Fruit fly (Drosophila melanogaster) whole organism, embryonic: ENCODE data around the gene spn-B.
A peak's percentile ranks its signal among the peaks of the same experiment; 100 is the strongest.

ENCODE experiments used
- Atf6 ChIP-seq: fragments of 200-800 bp; sonication (Bioruptor generic); IDR thresholded peaks from 2 replicates; pipeline ENCODE4 v1.3.6; 2022; ENCODE audit warnings: missing biosample characterization, missing genetic modification characterization
- BEAF-32 ChIP-seq: fragments of 200-800 bp; sonication (Bioruptor generic); optimal IDR thresholded peaks from 3 replicates; lab custom pipeline; 2017; ENCODE audit warnings: missing biosample characterization, missing genetic modification characterization, mild to moderate bottlenecking, moderate library complexity, missing genetic modification reagents
- CG11247 ChIP-seq: fragments of 200-800 bp; sonication (Bioruptor generic); IDR thresholded peaks from 2 replicates; pipeline ENCODE4 v1.3.6; 2022; ENCODE audit warnings: missing biosample characterization, missing genetic modification characterization
- CG11398 ChIP-seq: fragments of 200-800 bp; sonication (Bioruptor generic); optimal IDR thresholded peaks from 2 replicates; lab custom pipeline; 2016; ENCODE audit warnings: missing biosample characterization, missing genetic modification characterization
- CG12299 ChIP-seq: fragments of 200-800 bp; sonication (Bioruptor generic); optimal IDR thresholded peaks from 2 replicates; lab custom pipeline; 2018; ENCODE audit warnings: missing biosample characterization, mild to moderate bottlenecking, missing genetic modification characterization
- CG12769 ChIP-seq: fragments of 200-800 bp; sonication (Bioruptor generic); optimal IDR thresholded peaks from 2 replicates; lab custom pipeline; 2019; ENCODE audit warnings: missing biosample characterization, mild to moderate bottlenecking, missing genetic modification characterization, moderate library complexity
- CG1529 ChIP-seq: fragments of 200-800 bp; sonication (Bioruptor generic); optimal IDR thresholded peaks from 3 replicates; lab custom pipeline; 2018; ENCODE audit warnings: missing biosample characterization, missing genetic modification characterization
- CG17612 ChIP-seq: fragments of 200-800 bp; sonication (Bioruptor generic); IDR thresholded peaks from 2 replicates; pipeline ENCODE4 v1.3.6; 2022; ENCODE audit warnings: missing biosample characterization, missing genetic modification characterization
- CG32767 ChIP-seq: fragments of 200-800 bp; sonication (Bioruptor generic); IDR thresholded peaks from 2 replicates; pipeline ENCODE4 v1.3.6; 2022; ENCODE audit warnings: missing biosample characterization, missing genetic modification characterization
- CG6765 ChIP-seq: fragments of 200-800 bp; sonication (Bioruptor generic); optimal IDR thresholded peaks from 3 replicates; lab custom pipeline; 2017; ENCODE audit warnings: missing biosample characterization, mild to moderate bottlenecking, missing genetic modification characterization
- CG6791 ChIP-seq: fragments of 200-800 bp; sonication (Bioruptor generic); IDR thresholded peaks from 3 replicates; pipeline ENCODE4 v1.3.6; 2022; ENCODE audit warnings: missing biosample characterization, missing genetic modification characterization; ENCODE audit not compliant: partially characterized antibody
- CG7963 ChIP-seq: fragments of 200-800 bp; sonication (Bioruptor generic); IDR thresholded peaks from 3 replicates; pipeline ENCODE4 v1.3.6; 2022; ENCODE audit warnings: missing biosample characterization, missing genetic modification characterization; ENCODE audit not compliant: partially characterized antibody
- CG8388 ChIP-seq: fragments of 200-800 bp; sonication (Bioruptor generic); optimal IDR thresholded peaks from 2 replicates; lab custom pipeline; 2019; ENCODE audit warnings: missing biosample characterization, mild to moderate bottlenecking, missing genetic modification characterization, moderate library complexity
- CG9797 ChIP-seq: fragments of 200-800 bp; sonication (Bioruptor generic); optimal IDR thresholded peaks from 3 replicates; lab custom pipeline; 2018; ENCODE audit warnings: missing biosample characterization, mild to moderate bottlenecking, missing genetic modification characterization
- Deaf1 ChIP-seq: fragments of 200-800 bp; optimal IDR thresholded peaks from 3 replicates; lab custom pipeline; 2019; ENCODE audit warnings: missing biosample characterization, mild to moderate bottlenecking, missing genetic modification characterization, moderate library complexity
- Elba2 ChIP-seq: fragments of 200-800 bp; sonication (Bioruptor generic); optimal IDR thresholded peaks from 3 replicates; lab custom pipeline; 2016; ENCODE audit warnings: missing biosample characterization, missing genetic modification characterization
- H2.0 ChIP-seq: fragments of 200-800 bp; sonication (Bioruptor generic); IDR thresholded peaks from 2 replicates; pipeline ENCODE4 v1.3.6; 2022; ENCODE audit warnings: missing biosample characterization, missing genetic modification characterization
- Hr39 ChIP-seq: fragments of >200 bp; optimal IDR thresholded peaks from 2 replicates; lab custom pipeline; 2017
- MBD-R2 ChIP-seq: fragments of 200-800 bp; sonication (Bioruptor generic); IDR thresholded peaks from 2 replicates; pipeline ENCODE4 v1.3.6; 2022; ENCODE audit warnings: missing biosample characterization, missing genetic modification characterization
- Med ChIP-seq: fragments of 200-800 bp; sonication (Bioruptor generic); peaks from one replicate; lab custom pipeline; 2016; ENCODE audit warnings: missing biosample characterization, missing genetic modification characterization, mild to moderate bottlenecking, inconsistent platforms, moderate library complexity
- Mes4 ChIP-seq: fragments of 200-800 bp; sonication (Bioruptor generic); optimal IDR thresholded peaks from 2 replicates; lab custom pipeline; 2016; ENCODE audit warnings: missing biosample characterization, missing genetic modification characterization
- NC2α ChIP-seq: fragments of 200-800 bp; sonication (Bioruptor generic); optimal IDR thresholded peaks from 2 replicates; lab custom pipeline; 2016; ENCODE audit warnings: missing biosample characterization, missing genetic modification characterization
- NFAT ChIP-seq: fragments of 200-800 bp; sonication (Bioruptor generic); IDR thresholded peaks from 2 replicates; pipeline ENCODE4 v1.3.6; 2022; ENCODE audit warnings: missing biosample characterization, missing genetic modification characterization
- NK7.1 ChIP-seq: fragments of 200-800 bp; sonication (Bioruptor generic); optimal IDR thresholded peaks from 3 replicates; lab custom pipeline; 2016; ENCODE audit warnings: missing biosample characterization, missing genetic modification characterization
- Nf-YB ChIP-seq: fragments of 200-800 bp; sonication (Bioruptor generic); optimal IDR thresholded peaks from 3 replicates; lab custom pipeline; 2019; ENCODE audit warnings: missing biosample characterization, mild to moderate bottlenecking, missing genetic modification characterization, moderate library complexity
- Optix ChIP-seq: fragments of 200-800 bp; sonication (Bioruptor generic); IDR thresholded peaks from 3 replicates; pipeline ENCODE4 v1.3.6; 2022; ENCODE audit warnings: missing biosample characterization, missing genetic modification characterization
- Rfx ChIP-seq: fragments of 200-800 bp; sonication (Bioruptor generic); IDR thresholded peaks from 2 replicates; pipeline ENCODE4 v1.3.6; 2022; ENCODE audit warnings: missing biosample characterization, missing genetic modification characterization
- Rx ChIP-seq: fragments of 200-800 bp; sonication (Bioruptor generic); IDR thresholded peaks from 2 replicates; pipeline ENCODE4 v1.3.6; 2022; ENCODE audit warnings: missing biosample characterization, missing genetic modification characterization
- Scr ChIP-seq: fragments of 200-800 bp; sonication (Bioruptor generic); IDR thresholded peaks from 2 replicates; pipeline ENCODE4 v1.3.6; 2022; ENCODE audit warnings: missing biosample characterization, missing genetic modification characterization; ENCODE audit not compliant: partially characterized antibody
- Sox100B ChIP-seq: fragments of 200-800 bp; sonication (Bioruptor generic); optimal IDR thresholded peaks from 3 replicates; lab custom pipeline; 2018; ENCODE audit warnings: missing biosample characterization, mild to moderate bottlenecking, missing genetic modification characterization
- Xrp1 ChIP-seq: fragments of 200-800 bp; sonication (Bioruptor generic); IDR thresholded peaks from 2 replicates; pipeline ENCODE4 v1.3.6; 2022; ENCODE audit warnings: missing biosample characterization, missing genetic modification characterization
- abd-A ChIP-seq: fragments of 200-800 bp; sonication (Bioruptor generic); optimal IDR thresholded peaks from 3 replicates; lab custom pipeline; 2019; ENCODE audit warnings: missing biosample characterization, mild to moderate bottlenecking, missing genetic modification characterization, moderate library complexity
- amos ChIP-seq: fragments of 200-800 bp; sonication (Bioruptor generic); IDR thresholded peaks from 2 replicates; pipeline ENCODE4 v1.3.6; 2022; ENCODE audit warnings: missing biosample characterization, missing genetic modification characterization; ENCODE audit not compliant: partially characterized antibody
- ap ChIP-seq: fragments of 200-800 bp; sonication (Bioruptor generic); IDR thresholded peaks from 2 replicates; pipeline ENCODE4 v1.3.6; 2022; ENCODE audit warnings: missing biosample characterization, missing genetic modification characterization
- chif ChIP-seq, 2 experiments: fragments of 200-800 bp; sonication (Bioruptor generic); optimal IDR thresholded peaks; 3 replicates each; lab custom pipeline; 2016; ENCODE audit warnings: missing biosample characterization in 2 of 2, missing genetic modification characterization in 2 of 2
- chn ChIP-seq: fragments of 200-800 bp; sonication (Bioruptor generic); optimal IDR thresholded peaks from 2 replicates; lab custom pipeline; 2016; ENCODE audit warnings: missing biosample characterization, missing genetic modification characterization
- crc ChIP-seq: fragments of 200-800 bp; sonication (Bioruptor generic); optimal IDR thresholded peaks from 2 replicates; lab custom pipeline; 2016; ENCODE audit warnings: missing biosample characterization, missing genetic modification characterization
- fd3F ChIP-seq: fragments of 200-800 bp; sonication (Bioruptor generic); optimal IDR thresholded peaks from 2 replicates; lab custom pipeline; 2018; ENCODE audit warnings: missing biosample characterization, mild to moderate bottlenecking, missing genetic modification characterization, moderate library complexity
- gem ChIP-seq: fragments of 200-800 bp; sonication (Bioruptor generic); optimal IDR thresholded peaks from 2 replicates; lab custom pipeline; 2019; ENCODE audit warnings: missing biosample characterization, mild to moderate bottlenecking, missing genetic modification characterization, moderate library complexity
- gsb ChIP-seq: fragments of 200-800 bp; sonication (Bioruptor generic); IDR thresholded peaks from 2 replicates; pipeline ENCODE4 v1.3.6; 2022; ENCODE audit warnings: missing biosample characterization, missing genetic modification characterization
- insv ChIP-seq, 2 experiments: fragments of 200-800 bp; sonication (Bioruptor generic); optimal IDR thresholded peaks; 3 replicates each; lab custom pipeline; 2016 to 2018; ENCODE audit warnings: missing biosample characterization in 2 of 2, missing genetic modification characterization in 2 of 2
- jigr1 ChIP-seq: fragments of 200-800 bp; sonication (Bioruptor generic); IDR thresholded peaks from 3 replicates; pipeline ENCODE4 v1.3.6; 2022; ENCODE audit warnings: missing biosample characterization, missing genetic modification characterization
- lmd ChIP-seq: fragments of 200-800 bp; sonication (Bioruptor generic); IDR thresholded peaks from 2 replicates; pipeline ENCODE4 v1.3.6; 2022; ENCODE audit warnings: missing biosample characterization, missing genetic modification characterization
- lov ChIP-seq, 2 experiments: fragments of 200-800 bp in 1 of 2; fragments of >200 bp in 1 of 2; sonication (Bioruptor generic) in 1 of 2; IDR thresholded peaks in 1 of 2; optimal IDR thresholded peaks in 1 of 2; 2 replicates in 1 of 2; 3 replicates in 1 of 2; pipeline versions ENCODE4 v1.3.6 to Lab custom; 2017 to 2022; ENCODE audit warnings: missing biosample characterization in 1 of 2, missing genetic modification characterization in 1 of 2
- mam ChIP-seq: fragments of 200-800 bp; sonication (Bioruptor generic); optimal IDR thresholded peaks from 3 replicates; lab custom pipeline; 2016; ENCODE audit warnings: missing biosample characterization, missing genetic modification characterization
- psq ChIP-seq: fragments of 200-800 bp; sonication (Bioruptor generic); optimal IDR thresholded peaks from 2 replicates; lab custom pipeline; 2017; ENCODE audit warnings: missing biosample characterization, missing genetic modification characterization
- pzg ChIP-seq: fragments of 200-800 bp; sonication (Bioruptor generic); optimal IDR thresholded peaks from 3 replicates; lab custom pipeline; 2018; ENCODE audit warnings: missing biosample characterization, mild to moderate bottlenecking, missing genetic modification characterization, moderate library complexity
- sd ChIP-seq: fragments of 200-800 bp; sonication (Bioruptor generic); optimal IDR thresholded peaks from 3 replicates; lab custom pipeline; 2018; ENCODE audit warnings: missing biosample characterization, mild to moderate bottlenecking, missing genetic modification characterization, moderate library complexity
- shn ChIP-seq: fragments of 200-800 bp; sonication (Bioruptor generic); optimal IDR thresholded peaks from 3 replicates; lab custom pipeline; 2016; ENCODE audit warnings: missing biosample characterization, missing genetic modification characterization
- sim ChIP-seq: fragments of 200-800 bp; sonication (Bioruptor generic); IDR thresholded peaks from 2 replicates; pipeline ENCODE4 v1.3.6; 2022; ENCODE audit warnings: missing biosample characterization, missing genetic modification characterization
- tna ChIP-seq: fragments of 200-800 bp; sonication (Bioruptor generic); IDR thresholded peaks from 2 replicates; pipeline ENCODE4 v1.3.6; 2022; ENCODE audit warnings: missing biosample characterization, missing genetic modification characterization; ENCODE audit not compliant: partially characterized antibody
- toy ChIP-seq: fragments of 200-800 bp; sonication (Bioruptor generic); IDR thresholded peaks from 2 replicates; pipeline ENCODE4 v1.3.6; 2022; ENCODE audit warnings: missing biosample characterization, missing genetic modification characterization

spn-B gene

dm6 chr3R:14299891-14300290 is 28.0 kb upstream of the spn-B start (continued):
- TF ChIP-seq gsb (GFP tag; lab: Robert Waterston, UW) (no peak), amos (GFP tag; lab: Robert Waterston, UW) (no peak), Xrp1 (GFP tag; lab: Robert Waterston, UW) (peak; percentile 35; the same call in 1 of the 2 replicates), insv (GFP tag; optimal IDR thresholded peaks at IDR 0.05; lab: Kevin White, UChicago) (no peak), NFAT (GFP tag; lab: Robert Waterston, UW) (no peak), tna (no peak), lov (optimal IDR thresholded peaks at IDR 0.05; lab: Kevin White, UChicago) (no peak), lov (GFP tag; IDR thresholded peaks at IDR 0.05; lab: Robert Waterston, UW) (peak; percentile 72; the same call in 1 of the 3 replicates), fd3F (no peak), abd-A (tag; lab: Kevin White, UChicago) (no peak), Hr39 (no peak), Atf6 (GFP tag; lab: Robert Waterston, UW) (no peak), Mes4 (GFP tag; lab: Kevin White, UChicago) (no peak), NK7.1 (GFP tag; lab: Kevin White, UChicago) (no peak), CG12769 (tag; lab: Kevin White, UChicago) (no peak), H2.0 (GFP tag; lab: Robert Waterston, UW) (no peak), CG32767 (GFP tag; lab: Robert Waterston, UW) (no peak), mam (GFP tag; lab: Kevin White, UChicago) (no peak), sim (GFP tag; lab: Robert Waterston, UW) (no peak), CG9797 (no peak), MBD-R2 (GFP tag; lab: Robert Waterston, UW) (no peak), sd (no peak), lmd (GFP tag; lab: Robert Waterston, UW) (no peak), gem (tag; lab: Kevin White, UChicago) (no peak), psq (no peak), Rx (GFP tag; lab: Robert Waterston, UW) (no peak), Sox100B (peak; percentile 65), chn (GFP tag; lab: Kevin White, UChicago) (no peak), CG11247 (GFP tag; lab: Robert Waterston, UW) (no peak), jigr1 (GFP tag; lab: Robert Waterston, UW) (no peak), CG8388 (no peak), shn (GFP tag; lab: Kevin White, UChicago) (no peak), Nf-YB (GFP tag; lab: Kevin White, UChicago) (no peak), BEAF-32 (GFP tag; lab: Kevin White, UChicago) (no peak), CG7963 (GFP tag; lab: Robert Waterston, UW) (no peak), Med (GFP tag; lab: Kevin White, UChicago) (peak; percentile 81), pzg (GFP tag; lab: Kevin White, UChicago) (no peak), Optix (GFP tag; lab: Robert Waterston, UW) (no peak), CG12299 (no peak), NC2α (GFP tag; lab: Kevin White, UChicago) (no peak), Scr (no peak), Deaf1 (tag; lab: Kevin White, UChicago) (no peak), CG6791 (GFP tag; lab: Robert Waterston, UW) (no peak), crc (GFP tag; lab: Kevin White, UChicago) (no peak), chif (GFP tag; optimal IDR thresholded peaks at IDR 0.05; lab: Kevin White, UChicago) (no peak), Rfx (GFP tag; lab: Robert Waterston, UW) (no peak), toy (GFP tag; lab: Robert Waterston, UW) (no peak), CG6765 (GFP tag; lab: Kevin White, UChicago) (peak; percentile 10), ap (GFP tag; lab: Robert Waterston, UW) (no peak), Elba2 (GFP tag; lab: Kevin White, UChicago) (no peak), CG17612 (GFP tag; lab: Robert Waterston, UW) (no peak), CG1529 (GFP tag; lab: Kevin White, UChicago) (peak; percentile 21), CG11398 (GFP tag; lab: Kevin White, UChicago) (no peak)
